Fruit fly (Drosophila melanogaster) whole organism, embryonic: ENCODE results near the gene RpL6.
A peak's percentile ranks its signal among the peaks of the same experiment; 100 is the strongest.

Experiments
- Asciz ChIP-seq: fragments of 200-800 bp; sonication (Bioruptor generic); optimal IDR thresholded peaks from 2 replicates; lab custom pipeline; 2017; ENCODE audit warnings: missing biosample characterization, mild to moderate bottlenecking, missing genetic modification characterization, missing genetic modification reagents
- Atf6 ChIP-seq: fragments of 200-800 bp; sonication (Bioruptor generic); IDR thresholded peaks from 2 replicates; pipeline ENCODE4 v1.3.6; 2022; ENCODE audit warnings: missing biosample characterization, missing genetic modification characterization
- Bteb2 ChIP-seq: fragments of 200-800 bp; sonication (Bioruptor generic); optimal IDR thresholded peaks from 2 replicates; lab custom pipeline; 2016; ENCODE audit warnings: missing biosample characterization, missing genetic modification characterization
- CG10274 ChIP-seq: fragments of 200-800 bp; sonication (Bioruptor generic); optimal IDR thresholded peaks from 3 replicates; lab custom pipeline; 2017; ENCODE audit warnings: missing biosample characterization, mild to moderate bottlenecking, missing genetic modification characterization
- CG11247 ChIP-seq: fragments of 200-800 bp; sonication (Bioruptor generic); IDR thresholded peaks from 2 replicates; pipeline ENCODE4 v1.3.6; 2022; ENCODE audit warnings: missing biosample characterization, missing genetic modification characterization
- CG11695 ChIP-seq: fragments of 200-800 bp; sonication (Bioruptor generic); IDR thresholded peaks from 3 replicates; pipeline ENCODE4 v1.3.6; 2022; ENCODE audit warnings: missing biosample characterization, missing genetic modification characterization
- CG14860 ChIP-seq: fragments of 200-800 bp; sonication (Bioruptor generic); IDR thresholded peaks from 3 replicates; pipeline ENCODE4 v1.3.6; 2022; ENCODE audit warnings: missing biosample characterization, missing genetic modification characterization; ENCODE audit not compliant: partially characterized antibody
- CG14965 ChIP-seq: fragments of 200-800 bp; sonication (Bioruptor generic); optimal IDR thresholded peaks from 2 replicates; lab custom pipeline; 2016; ENCODE audit warnings: missing biosample characterization, missing genetic modification characterization, borderline replicate concordance
- CG15514 ChIP-seq: fragments of 200-800 bp; sonication (Bioruptor generic); optimal IDR thresholded peaks from 3 replicates; lab custom pipeline; 2017; ENCODE audit warnings: missing biosample characterization, missing genetic modification characterization, mild to moderate bottlenecking, moderate library complexity, missing genetic modification reagents
- CG17328 ChIP-seq: fragments of 200-800 bp; sonication (Bioruptor generic); IDR thresholded peaks from 2 replicates; pipeline ENCODE4 v1.3.6; 2022; ENCODE audit warnings: missing biosample characterization, missing genetic modification characterization
- CG1792 ChIP-seq: fragments of 200-800 bp; sonication (Bioruptor generic); optimal IDR thresholded peaks from 2 replicates; lab custom pipeline; 2016; ENCODE audit warnings: missing biosample characterization, missing genetic modification characterization
- CG18619 ChIP-seq: fragments of 200-800 bp; sonication (Bioruptor generic); optimal IDR thresholded peaks from 3 replicates; lab custom pipeline; 2017; ENCODE audit warnings: missing biosample characterization, mild to moderate bottlenecking, missing genetic modification characterization
- CG3065 ChIP-seq: fragments of 200-800 bp; sonication (Bioruptor generic); optimal IDR thresholded peaks from 2 replicates; lab custom pipeline; 2016; ENCODE audit warnings: missing biosample characterization, missing genetic modification characterization
- CG32772 ChIP-seq: fragments of 200-800 bp; sonication (Bioruptor generic); IDR thresholded peaks from 2 replicates; pipeline ENCODE4 v1.3.6; 2022; ENCODE audit warnings: missing biosample characterization, missing genetic modification characterization
- CG3726 ChIP-seq: fragments of 200-800 bp; sonication (Bioruptor generic); IDR thresholded peaks from 3 replicates; pipeline ENCODE4, ENCODE4 v1.3.6; 2022; ENCODE audit warnings: missing biosample characterization, missing genetic modification characterization
- CG3847 ChIP-seq: fragments of 200-800 bp; sonication (Bioruptor generic); IDR thresholded peaks from 2 replicates; pipeline ENCODE4 v1.3.6; 2022; ENCODE audit warnings: missing biosample characterization, missing genetic modification characterization
- CG5245 ChIP-seq: fragments of 200-800 bp; sonication (Bioruptor generic); optimal IDR thresholded peaks from 3 replicates; lab custom pipeline; 2016; ENCODE audit warnings: missing biosample characterization, missing genetic modification characterization
- CG7786 ChIP-seq: fragments of 200-800 bp; sonication (Bioruptor generic); optimal IDR thresholded peaks from 2 replicates; lab custom pipeline; 2016; ENCODE audit warnings: missing biosample characterization, missing genetic modification characterization
- CHES-1-like ChIP-seq: fragments of 200-800 bp; sonication (Bioruptor generic); optimal IDR thresholded peaks from 2 replicates; lab custom pipeline; 2016; ENCODE audit warnings: missing biosample characterization, missing genetic modification characterization
- CrebB ChIP-seq: fragments of 200-800 bp; sonication (Bioruptor generic); optimal IDR thresholded peaks from 3 replicates; lab custom pipeline; 2018; ENCODE audit warnings: missing biosample characterization, mild to moderate bottlenecking, missing genetic modification characterization
- Doc2 ChIP-seq: fragments of 200-800 bp; sonication (Bioruptor generic); IDR thresholded peaks from 2 replicates; pipeline ENCODE4 v1.3.6; 2022; ENCODE audit warnings: missing biosample characterization, missing genetic modification characterization
- Fer1 ChIP-seq: fragments of 200-800 bp; sonication (Bioruptor generic); optimal IDR thresholded peaks from 2 replicates; lab custom pipeline; 2017; ENCODE audit warnings: missing biosample characterization, mild to moderate bottlenecking, missing genetic modification characterization
- H2.0 ChIP-seq: fragments of 200-800 bp; sonication (Bioruptor generic); IDR thresholded peaks from 2 replicates; pipeline ENCODE4 v1.3.6; 2022; ENCODE audit warnings: missing biosample characterization, missing genetic modification characterization
- HLH3B ChIP-seq: fragments of 200-800 bp; sonication (Bioruptor generic); IDR thresholded peaks from 2 replicates; pipeline ENCODE4 v1.3.6; 2022; ENCODE audit warnings: missing biosample characterization, missing genetic modification characterization
- HLH54F ChIP-seq: fragments of 200-800 bp; sonication (Bioruptor generic); optimal IDR thresholded peaks from 3 replicates; lab custom pipeline; 2016; ENCODE audit warnings: missing biosample characterization, missing genetic modification characterization
- Hr51 ChIP-seq, 2 experiments: fragments of 200-800 bp; sonication (Bioruptor generic); optimal IDR thresholded peaks; 2 replicates in 1 of 2; 3 replicates in 1 of 2; lab custom pipeline; 2016 to 2018; ENCODE audit warnings: missing biosample characterization in 2 of 2, missing genetic modification characterization in 2 of 2, mild to moderate bottlenecking in 1 of 2, moderate library complexity in 1 of 2
- Kr ChIP-seq: fragments of 200-800 bp; sonication (Bioruptor generic); optimal IDR thresholded peaks from 2 replicates; lab custom pipeline; 2017; ENCODE audit warnings: missing biosample characterization, mild to moderate bottlenecking, missing genetic modification characterization
- Mrtf ChIP-seq: fragments of 200-800 bp; sonication (Bioruptor generic); IDR thresholded peaks from 3 replicates; pipeline ENCODE4 v1.3.6; 2022; ENCODE audit warnings: missing biosample characterization, missing genetic modification characterization
- Nf-YA ChIP-seq: fragments of 200-800 bp; sonication (Bioruptor generic); IDR thresholded peaks from 2 replicates; pipeline ENCODE4 v1.3.6; 2022; ENCODE audit warnings: missing biosample characterization, missing genetic modification characterization
- NfI ChIP-seq: fragments of 200-800 bp; sonication (Bioruptor generic); optimal IDR thresholded peaks from 3 replicates; lab custom pipeline; 2018; ENCODE audit warnings: missing biosample characterization, mild to moderate bottlenecking, missing genetic modification characterization, moderate library complexity
- Oaz ChIP-seq: fragments of 200-800 bp; sonication (Bioruptor generic); IDR thresholded peaks from 2 replicates; pipeline ENCODE4 v1.3.6; 2022; ENCODE audit warnings: missing biosample characterization, missing genetic modification characterization
- Poxn ChIP-seq: fragments of 200-800 bp; sonication (Bioruptor generic); IDR thresholded peaks from 2 replicates; pipeline ENCODE4 v1.3.6; 2022; ENCODE audit warnings: missing biosample characterization, missing genetic modification characterization
- Xbp1 ChIP-seq: fragments of 200-800 bp; sonication (Bioruptor generic); optimal IDR thresholded peaks from 3 replicates; lab custom pipeline; 2016; ENCODE audit warnings: missing biosample characterization, mild to moderate bottlenecking, missing genetic modification characterization
- ci ChIP-seq: fragments of 200-800 bp; sonication (Bioruptor generic); IDR thresholded peaks from 3 replicates; pipeline ENCODE4 v1.3.6; 2022; ENCODE audit warnings: missing biosample characterization, missing genetic modification characterization
- corto ChIP-seq: fragments of 200-800 bp; sonication (Bioruptor generic); optimal IDR thresholded peaks from 2 replicates; lab custom pipeline; 2016; ENCODE audit warnings: missing biosample characterization, mild to moderate bottlenecking, missing genetic modification characterization, moderate library complexity
- croc ChIP-seq: fragments of 200-800 bp; sonication (Bioruptor generic); conservative IDR thresholded peaks from 3 replicates; pipeline ENCODE4 v1.3.6; 2022; ENCODE audit warnings: missing biosample characterization, missing genetic modification characterization
- dmrt11E ChIP-seq: fragments of 200-800 bp; sonication (Bioruptor generic); optimal IDR thresholded peaks from 3 replicates; lab custom pipeline; 2018; ENCODE audit warnings: missing biosample characterization, mild to moderate bottlenecking, missing genetic modification characterization, moderate library complexity
- eve ChIP-seq, 2 experiments: fragments of >200 bp; optimal IDR thresholded peaks; 2 replicates each; lab custom pipeline; 2017; ENCODE audit warnings: missing biosample characterization in 2 of 2, missing genetic modification characterization in 2 of 2
- fd102C ChIP-seq: fragments of 200-800 bp; sonication (Bioruptor generic); optimal IDR thresholded peaks from 2 replicates; lab custom pipeline; 2018; ENCODE audit warnings: missing biosample characterization, mild to moderate bottlenecking, missing genetic modification characterization, moderate library complexity
- fd64A ChIP-seq: fragments of 200-800 bp; sonication (Bioruptor generic); optimal IDR thresholded peaks from 3 replicates; lab custom pipeline; 2018; ENCODE audit warnings: missing biosample characterization, mild to moderate bottlenecking, missing genetic modification characterization
- gcm ChIP-seq: fragments of 200-800 bp; sonication (Bioruptor generic); optimal IDR thresholded peaks from 2 replicates; lab custom pipeline; 2019; ENCODE audit warnings: missing biosample characterization, mild to moderate bottlenecking, missing genetic modification characterization, moderate library complexity
- gcm2 ChIP-seq: fragments of 200-800 bp; sonication (Bioruptor generic); optimal IDR thresholded peaks from 2 replicates; lab custom pipeline; 2016; ENCODE audit warnings: missing biosample characterization, missing genetic modification characterization
- gro ChIP-seq: fragments of 200-800 bp; sonication (Bioruptor generic); optimal IDR thresholded peaks from 2 replicates; lab custom pipeline; 2016; ENCODE audit warnings: missing biosample characterization, missing genetic modification characterization
- kni ChIP-seq: fragments of 200-800 bp; sonication (Bioruptor generic); optimal IDR thresholded peaks from 3 replicates; lab custom pipeline; 2017; ENCODE audit warnings: mild to moderate bottlenecking, missing biosample characterization, missing genetic modification reagents, missing genetic modification characterization
- knrl ChIP-seq: fragments of 200-800 bp; sonication (Bioruptor generic); IDR thresholded peaks from 3 replicates; pipeline ENCODE4 v1.3.6; 2022; ENCODE audit warnings: missing biosample characterization, missing genetic modification characterization; ENCODE audit not compliant: partially characterized antibody
- org-1 ChIP-seq: fragments of 200-800 bp; sonication (Bioruptor generic); optimal IDR thresholded peaks from 2 replicates; lab custom pipeline; 2017; ENCODE audit warnings: missing biosample characterization, missing genetic modification characterization
- prd ChIP-seq, 3 experiments: fragments of >200 bp in 2 of 3; fragments of 200-800 bp in 1 of 3; sonication (Bioruptor generic) in 1 of 3; optimal IDR thresholded peaks in 2 of 3; IDR thresholded peaks in 1 of 3; 2 replicates in 2 of 3; 3 replicates in 1 of 3; pipeline versions ENCODE4 v1.3.6 to Lab custom; 2017 to 2022; ENCODE audit warnings: missing biosample characterization in 1 of 3, missing genetic modification characterization in 1 of 3
- rib ChIP-seq: fragments of 200-800 bp; sonication (Bioruptor generic); IDR thresholded peaks from 2 replicates; pipeline ENCODE4 v1.3.6; 2022; ENCODE audit warnings: missing biosample characterization, missing genetic modification characterization
- stc ChIP-seq: fragments of 200-800 bp; sonication (Bioruptor generic); IDR thresholded peaks from 2 replicates; pipeline ENCODE4 v1.3.6; 2022; ENCODE audit warnings: missing biosample characterization, missing genetic modification characterization
- stwl ChIP-seq: fragments of 200-800 bp; sonication (Bioruptor generic); optimal IDR thresholded peaks from 3 replicates; lab custom pipeline; 2018; ENCODE audit warnings: missing biosample characterization, mild to moderate bottlenecking, missing genetic modification characterization, moderate library complexity
- unc-4 ChIP-seq: fragments of 200-800 bp; sonication (Bioruptor generic); IDR thresholded peaks from 2 replicates; pipeline ENCODE4 v1.3.6; 2022; ENCODE audit warnings: missing biosample characterization, missing genetic modification characterization; ENCODE audit not compliant: partially characterized antibody
- wdn ChIP-seq: fragments of 200-800 bp; sonication (Bioruptor generic); IDR thresholded peaks from 2 replicates; pipeline ENCODE4 v1.3.6; 2022; ENCODE audit warnings: missing biosample characterization, missing genetic modification characterization

RpL6 gene

DNA sequence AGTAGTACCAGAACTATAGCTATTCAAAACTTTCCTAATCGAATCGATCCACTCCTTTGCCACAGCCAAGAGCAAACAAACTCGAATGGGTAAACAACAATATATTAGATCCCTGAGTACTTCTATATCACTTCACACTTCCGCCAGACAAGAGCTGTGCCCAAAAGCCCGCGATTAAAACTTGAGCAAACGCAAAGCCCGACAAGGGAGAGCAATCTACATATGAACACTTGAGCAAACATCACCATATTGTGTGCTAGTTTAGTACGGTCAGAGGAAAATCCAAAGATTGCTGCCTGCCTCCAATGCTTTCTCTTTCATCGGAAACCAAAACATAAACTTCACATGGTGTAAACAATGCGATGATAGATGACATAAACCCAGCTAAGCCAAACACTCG is 7.7 kb upstream of the RpL6 start (continued):
- TF ChIP-seq gcm (GFP tag; lab: Kevin White, UChicago) = no peak
- TF ChIP-seq CG3847 (GFP tag; lab: Robert Waterston, UW) = no peak
- no peak for TF ChIP-seq ci (GFP tag; lab: Robert Waterston, UW)
- no peak for TF ChIP-seq eve (GFP tag; optimal IDR thresholded peaks at IDR 0.05; lab: Kevin White, UChicago)
- TF ChIP-seq gro (GFP tag; lab: Kevin White, UChicago) = no peak
- TF ChIP-seq dmrt11E (tag; lab: Kevin White, UChicago) = no peak
- TF ChIP-seq fd102C (GFP tag; lab: Kevin White, UChicago) = no peak
- no peak for TF ChIP-seq CG7786
- TF ChIP-seq CG1792 (GFP tag; lab: Kevin White, UChicago) = peak; percentile 57
- TF ChIP-seq Xbp1 (GFP tag; lab: Kevin White, UChicago) = no peak
- TF ChIP-seq unc-4 (GFP tag; lab: Robert Waterston, UW) = no peak
- TF ChIP-seq CG3726 (GFP tag; lab: Robert Waterston, UW) = no peak
- no peak for TF ChIP-seq CG11695 (GFP tag; lab: Robert Waterston, UW)
- TF ChIP-seq stc = no peak
- no peak for TF ChIP-seq Mrtf (GFP tag; lab: Robert Waterston, UW)
- no peak for TF ChIP-seq corto (GFP tag; lab: Kevin White, UChicago)
- TF ChIP-seq Bteb2 (GFP tag; lab: Kevin White, UChicago) = peak; percentile 30
- TF ChIP-seq Poxn = no peak
- no peak for TF ChIP-seq CG32772 (GFP tag; lab: Robert Waterston, UW)
- TF ChIP-seq rib (GFP tag; lab: Robert Waterston, UW) = no peak
- no peak for TF ChIP-seq wdn (GFP tag; lab: Robert Waterston, UW)
- no peak for TF ChIP-seq knrl (GFP tag; lab: Robert Waterston, UW)
- no peak for TF ChIP-seq HLH54F (GFP tag; lab: Kevin White, UChicago)
- peak; percentile 4 for TF ChIP-seq CrebB (tag; lab: Kevin White, UChicago)
- TF ChIP-seq CG14965 = no peak
- TF ChIP-seq Kr (GFP tag; lab: Kevin White, UChicago) = no peak
- TF ChIP-seq Nf-YA (GFP tag; lab: Robert Waterston, UW) = no peak
- no peak for TF ChIP-seq Oaz
- TF ChIP-seq CG11247 (GFP tag; lab: Robert Waterston, UW) = no peak
- TF ChIP-seq Atf6 = no peak
- TF ChIP-seq Hr51 (GFP tag; optimal IDR thresholded peaks at IDR 0.05; lab: Kevin White, UChicago) = no peak
- no peak for TF ChIP-seq CG5245 (GFP tag; lab: Kevin White, UChicago)
- TF ChIP-seq Asciz (GFP tag; lab: Kevin White, UChicago) = peak; percentile 7
- TF ChIP-seq kni (GFP tag; lab: Kevin White, UChicago) = peak; percentile 21
- TF ChIP-seq H2.0 = no peak
- no peak for TF ChIP-seq CG3065
- TF ChIP-seq HLH3B = peak; percentile 18; the same call in 1 of the 2 replicates
- TF ChIP-seq croc (GFP tag; lab: Robert Waterston, UW) = no peak
- no peak for TF ChIP-seq CG17328
- TF ChIP-seq stwl (tag; lab: Kevin White, UChicago) = no peak
- TF ChIP-seq gcm2 (GFP tag; lab: Kevin White, UChicago) = no peak
- TF ChIP-seq Fer1 (GFP tag; lab: Kevin White, UChicago) = peak; percentile 49
- no peak for TF ChIP-seq NfI (GFP tag; lab: Kevin White, UChicago)
- TF ChIP-seq CHES-1-like (GFP tag; lab: Kevin White, UChicago) = no peak
- no peak for TF ChIP-seq prd (optimal IDR thresholded peaks at IDR 0.05; lab: Kevin White, UChicago)
- no peak for TF ChIP-seq prd (GFP tag; IDR thresholded peaks at IDR 0.05; lab: Robert Waterston, UW)
- TF ChIP-seq CG14860 (GFP tag; lab: Robert Waterston, UW) = no peak
- no peak for TF ChIP-seq CG18619 (GFP tag; lab: Kevin White, UChicago)
- TF ChIP-seq fd64A (GFP tag; lab: Kevin White, UChicago) = peak; percentile 57
- TF ChIP-seq CG15514 (GFP tag; lab: Kevin White, UChicago) = peak; percentile 17
- TF ChIP-seq Doc2 (GFP tag; lab: Robert Waterston, UW) = no peak
- TF ChIP-seq org-1 = peak; percentile 38
- no peak for TF ChIP-seq CG10274 (GFP tag; lab: Kevin White, UChicago)
